Worm (Caenorhabditis elegans): ENCODE data around the gene F21C10.4.

The F21C10.4 gene

DNA sequence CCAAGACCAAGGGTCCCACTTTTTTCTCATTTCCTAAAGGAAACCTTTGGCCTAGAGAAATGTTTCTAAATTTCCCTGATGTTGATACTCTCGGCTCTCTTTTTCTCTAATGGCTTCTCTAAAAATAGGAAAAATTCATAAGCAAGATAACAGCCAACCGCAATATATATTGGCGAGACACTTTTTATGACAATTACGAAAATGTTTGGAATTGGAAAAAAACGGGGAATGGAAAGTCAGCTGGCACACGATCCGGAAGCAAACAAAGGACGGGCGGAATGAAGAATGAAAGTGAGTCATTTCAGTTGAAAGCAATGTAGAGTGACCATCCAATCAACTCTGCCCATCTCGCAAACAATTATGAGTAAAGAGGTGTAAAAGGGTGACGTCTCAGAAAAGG is 45.0 kb upstream of the F21C10.4 start:
- peak; percentile 22 for TF ChIP-seq F13H6.1 (tag; optimal IDR thresholded peaks at IDR 0.05)
- peak; percentile 21 for TF ChIP-seq crh-2 (tag; optimal IDR thresholded peaks at IDR 0.05)
- peak; percentile 61 for TF ChIP-seq fos-1 (tag; optimal IDR thresholded peaks at IDR 0.05)
- TF ChIP-seq alr-1 (tag; optimal IDR thresholded peaks at IDR 0.05): no peak
- no peak for TF ChIP-seq mbf-1 (tag; optimal IDR thresholded peaks at IDR 0.05)

- TF ChIP-seq ztf-1 (GFP tag; conservative IDR thresholded peaks at IDR 0.05): no peak
- no peak for TF ChIP-seq nhr-25 (tag; optimal IDR thresholded peaks at IDR 0.05)
- TF ChIP-seq gmeb-1 (tag; optimal IDR thresholded peaks at IDR 0.05): no peak
- no peak for TF ChIP-seq lin-11 (tag; optimal IDR thresholded peaks at IDR 0.05)
- no peak for TF ChIP-seq elt-3 (tag; optimal IDR thresholded peaks at IDR 0.05)
Measured at ce11 chrV:9082350-9082749, 44.1 kb upstream of the F21C10.4 start.

DNA sequence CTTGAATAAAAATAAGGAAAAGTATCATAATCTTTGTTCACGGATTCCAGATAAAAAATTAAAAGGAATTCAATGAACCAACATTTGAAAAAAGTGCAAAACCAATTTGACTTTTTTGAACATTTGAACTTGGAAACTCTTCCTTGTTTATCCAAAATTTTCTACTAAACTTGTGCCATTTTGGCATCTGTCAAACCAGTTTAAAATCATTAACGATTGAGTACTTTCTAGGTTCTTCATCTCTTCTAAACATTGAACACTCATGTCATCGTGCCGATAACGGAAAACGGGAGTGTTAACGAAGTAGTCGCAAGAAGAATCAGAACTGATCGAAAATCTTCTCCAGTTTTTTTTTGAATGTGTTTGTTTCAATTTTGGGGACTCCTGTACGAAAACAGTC is 42.2 kb upstream of the F21C10.4 start:
- TF ChIP-seq sma-3 (GFP tag; optimal IDR thresholded peaks at IDR 0.05) (peak; percentile 17), ztf-11 (tag; optimal IDR thresholded peaks at IDR 0.05) (no peak), sma-9 (GFP tag; optimal IDR thresholded peaks at IDR 0.05) (peak; percentile 68), sma-9 (tag; optimal IDR thresholded peaks at IDR 0.05) (no peak)

DNA sequence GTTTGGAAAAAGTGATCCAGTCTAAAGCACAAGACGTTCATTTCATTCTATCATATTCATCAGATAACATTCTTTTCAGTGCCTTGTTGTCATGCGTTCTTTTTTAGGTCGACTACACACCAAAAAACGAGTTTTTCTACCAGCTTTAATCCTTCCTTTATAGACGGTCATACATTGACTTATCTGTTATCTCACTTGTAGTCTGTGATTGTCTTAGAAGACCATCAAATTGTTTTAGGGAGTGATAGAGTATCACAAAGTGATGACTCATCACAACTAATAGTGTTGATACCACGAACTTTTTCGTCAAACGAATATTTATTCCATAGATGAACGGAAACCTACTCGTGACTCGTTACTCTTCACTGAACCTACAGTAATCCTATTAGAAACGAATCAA is 40.6 kb upstream of the F21C10.4 start:
- TF ChIP-seq mdl-1 (tag; optimal IDR thresholded peaks at IDR 0.05) (peak in 1 of 2 experiments; percentile 7), mbf-1 (tag; optimal IDR thresholded peaks at IDR 0.05) (no peak), ceh-82 (tag; optimal IDR thresholded peaks at IDR 0.05) (no peak), sma-3 (GFP tag; optimal IDR thresholded peaks at IDR 0.05) (peak; percentile 92), lin-11 (tag; optimal IDR thresholded peaks at IDR 0.05) (no peak), nhr-25 (tag; optimal IDR thresholded peaks at IDR 0.05) (peak; percentile 63), nhr-10 (tag; optimal IDR thresholded peaks at IDR 0.05) (no peak), egl-27 (tag; optimal IDR thresholded peaks at IDR 0.05) (peak; percentile 24), aly-2 (tag; optimal IDR thresholded peaks at IDR 0.05) (no peak), sma-9 (GFP tag; optimal IDR thresholded peaks at IDR 0.05) (peak; percentile 56), sma-9 (tag; optimal IDR thresholded peaks at IDR 0.05) (no peak), blmp-1 (tag; optimal IDR thresholded peaks at IDR 0.05; ENCODE audit: insufficient read depth) (no peak), crh-2 (tag; optimal IDR thresholded peaks at IDR 0.05) (peak; percentile 16), nhr-21 (tag; optimal IDR thresholded peaks at IDR 0.05) (peak; percentile 71), fos-1 (tag; optimal IDR thresholded peaks at IDR 0.05) (peak; percentile 76), peb-1 (tag; optimal IDR thresholded peaks at IDR 0.05) (no peak), nhr-11 (tag; optimal IDR thresholded peaks at IDR 0.05) (no peak), elt-3 (tag; optimal IDR thresholded peaks at IDR 0.05) (no peak)

DNA sequence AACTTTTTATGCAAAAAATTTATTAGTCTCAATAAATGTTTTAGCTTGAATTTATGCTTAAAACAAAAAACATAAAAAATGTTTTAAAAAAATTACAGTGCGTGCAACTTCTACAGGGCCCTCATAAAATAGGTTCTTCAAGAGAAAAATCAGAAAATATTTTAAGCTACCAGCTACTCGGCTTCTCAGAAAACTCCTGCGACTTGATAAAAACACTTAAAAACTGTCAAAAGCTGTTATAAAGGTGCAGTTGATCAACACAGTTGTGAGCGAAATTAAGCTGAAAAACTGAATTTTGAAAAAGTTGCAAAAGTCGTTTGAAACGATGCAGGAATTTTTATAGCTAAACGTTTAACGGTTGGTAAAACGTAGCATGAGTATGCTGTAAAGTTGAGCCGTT is 37.7 kb upstream of the F21C10.4 start:
- TF ChIP-seq ama-1 (optimal IDR thresholded peaks at IDR 0.05) (peak; percentile 96), skn-1 (tag; optimal IDR thresholded peaks at IDR 0.05) (no peak), C34F6.9 (tag; optimal IDR thresholded peaks at IDR 0.05) (peak; percentile 47)

ce11 chrV:9090824-9091798 is 35.3 kb upstream of the F21C10.4 start:
- TF ChIP-seq snpc-4 (tag; optimal IDR thresholded peaks at IDR 0.05): peak; percentile 18

DNA sequence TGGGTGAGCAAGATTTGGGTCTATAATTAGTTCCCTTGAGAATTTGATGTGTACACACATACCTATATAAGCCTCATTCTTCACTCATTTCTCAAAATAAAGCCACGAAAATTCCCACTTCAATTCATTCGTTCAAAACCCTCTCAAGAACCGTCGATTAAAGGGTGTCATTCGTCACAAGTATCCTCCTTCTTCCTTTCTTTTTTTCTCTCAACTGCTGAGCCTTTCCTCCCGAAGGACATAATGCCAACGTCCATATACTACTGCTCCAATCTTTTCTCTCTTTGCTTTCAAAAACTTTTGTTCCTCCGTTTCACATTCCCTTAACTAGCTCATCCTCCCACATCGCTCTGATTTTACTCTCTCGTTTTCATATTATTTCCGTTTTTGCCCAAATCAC is 34.2 kb upstream of the F21C10.4 start, which contains the start of gene T27E4.1:
T27E4.1 (plus strand) TSS at position 137 of the 400 bp plus-strand sequence.
- TF ChIP-seq nhr-129 (tag; optimal IDR thresholded peaks at IDR 0.05) (peak; percentile 24), R02D3.7 (tag; optimal IDR thresholded peaks at IDR 0.05) (no peak), ZK546.5 (tag; optimal IDR thresholded peaks at IDR 0.05) (no peak), ztf-1 (GFP tag; conservative IDR thresholded peaks at IDR 0.05) (no peak), C34F6.9 (tag; optimal IDR thresholded peaks at IDR 0.05) (peak; percentile 40), gmeb-1 (tag; optimal IDR thresholded peaks at IDR 0.05) (no peak), alr-1 (tag; optimal IDR thresholded peaks at IDR 0.05) (no peak), sma-9 (GFP tag; optimal IDR thresholded peaks at IDR 0.05) (peak; percentile 28), sma-9 (tag; optimal IDR thresholded peaks at IDR 0.05) (no peak), nhr-10 (tag; optimal IDR thresholded peaks at IDR 0.05) (no peak), zag-1 (tag; optimal IDR thresholded peaks at IDR 0.05) (peak; percentile 53), lsy-2 (tag; optimal IDR thresholded peaks at IDR 0.05) (peak in 1 of 2 experiments; percentile 4), ztf-4 (tag; optimal IDR thresholded peaks at IDR 0.05) (no peak), unc-55 (GFP tag; optimal IDR thresholded peaks at IDR 0.05) (peak; percentile 53)
